Worm (Caenorhabditis elegans) whole organism, late embryonic: ENCODE data around the gene slc-5A12.

Experiments used
- ceh-45 ChIP-seq: fragments of 200-800 bp; sonication (Bioruptor generic); IDR thresholded peaks from 2 replicates; pipeline ENCODE4 v1.3.6; 2022; ENCODE audit warnings: missing genetic modification reagents, missing genetic modification characterization, missing compliant biosample characterization
- fkh-10 ChIP-seq: fragments of 150-350 bp; optimal IDR thresholded peaks from 2 replicates; lab custom pipeline; 2014; ENCODE audit warnings: missing biosample characterization, missing genetic modification reagents, missing genetic modification characterization
- rnt-1 ChIP-seq: sonication (generic microtip); optimal IDR thresholded peaks from 2 replicates; lab custom pipeline; 2016; ENCODE audit warnings: missing genetic modification characterization, missing compliant biosample characterization

DNA sequence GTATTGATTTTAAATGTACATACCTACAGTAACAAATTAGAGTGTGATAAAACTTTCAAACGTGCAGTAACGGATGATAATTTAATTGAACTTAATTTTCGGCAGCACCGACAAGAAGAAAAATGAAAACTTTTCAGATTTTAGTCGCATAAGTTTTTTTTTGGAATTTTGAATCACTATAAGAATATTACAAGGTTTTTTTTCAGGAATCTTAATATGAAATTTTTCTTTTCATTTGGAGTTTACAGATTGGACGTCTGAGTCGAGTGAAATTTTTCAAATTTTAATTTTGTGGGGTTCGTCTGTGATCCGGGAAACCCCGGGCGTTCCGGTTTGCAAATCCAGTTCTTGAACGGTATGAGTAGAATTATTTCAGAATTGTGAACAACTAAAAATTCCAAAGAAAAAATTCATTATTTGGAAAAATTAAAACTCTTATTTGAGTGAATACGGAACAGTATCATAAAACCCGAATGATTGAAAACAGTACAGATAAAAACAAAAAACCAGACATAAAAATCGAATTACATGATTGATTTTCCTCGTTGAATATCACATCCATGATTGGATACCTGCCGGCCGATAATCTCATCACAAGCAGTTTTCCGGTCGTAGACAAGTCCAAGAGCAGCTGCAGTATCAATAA, 23.8 kb upstream of the slc-5A12 start:
- TF ChIP-seq rnt-1 (tag; lab: Kevin White, UChicago), result no peak
- no peak for TF ChIP-seq fkh-10 (GFP tag; lab: Kevin White, UChicago)
- TF ChIP-seq ceh-45 (GFP tag; lab: Robert Waterston, UW), result no peak
